Worm (Caenorhabditis elegans): ENCODE results near the gene str-31.

ce11 chrV:7532947-7533346 is 24.5 kb upstream of the str-31 start, which contains the start of gene C54F6.3:
- TF ChIP-seq ama-1 (optimal IDR thresholded peaks at IDR 0.05) (no peak), scrt-1 (GFP tag; IDR thresholded peaks at IDR 0.05) (no peak), sea-1 (GFP tag; conservative IDR thresholded peaks at IDR 0.05) (no peak), flt-1 (GFP tag; IDR thresholded peaks at IDR 0.05) (no peak), aly-1 (tag; optimal IDR thresholded peaks at IDR 0.05) (no peak), B0310.2 (tag; optimal IDR thresholded peaks at IDR 0.05) (no peak)
